Worm (Caenorhabditis elegans): Measurements from ENCODE around the gene F55H2.5.

Gene F55H2.5

DNA sequence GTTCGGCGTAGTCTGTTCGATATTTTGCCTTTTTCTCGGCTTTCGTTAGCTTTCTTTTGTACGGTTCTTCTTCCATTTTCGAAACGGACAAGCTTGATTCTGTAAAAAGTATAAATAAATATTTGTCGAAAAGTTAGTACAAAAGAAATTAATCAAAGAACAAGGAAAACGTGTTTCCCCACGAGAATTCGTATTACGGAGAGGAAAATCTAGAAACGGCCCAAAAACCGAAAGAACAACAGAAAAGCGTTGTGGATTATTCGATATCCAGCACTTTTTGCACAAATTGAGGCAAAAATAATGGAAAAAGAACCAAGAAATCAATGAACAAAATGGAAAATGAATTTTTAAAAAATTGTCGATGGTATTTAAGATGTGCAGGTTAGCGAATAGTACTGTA is 31.0 kb downstream of the F55H2.5 start, which contains the start of gene mut-7:
Gene mut-7, minus strand, starts transcription at position 101 of the 400 bp plus-strand sequence.
- TF ChIP-seq flt-1 (GFP tag; IDR thresholded peaks at IDR 0.05) = no peak
- TF ChIP-seq tab-1 (GFP tag; IDR thresholded peaks at IDR 0.05) = no peak
- no peak for TF ChIP-seq med-1 (GFP tag; optimal IDR thresholded peaks at IDR 0.05; ENCODE audit: insufficient read depth)
- TF ChIP-seq T22C8.4 (GFP tag; IDR thresholded peaks at IDR 0.05) = no peak
- TF ChIP-seq ztf-23 (GFP tag; IDR thresholded peaks at IDR 0.05) = no peak
- no peak for TF ChIP-seq ztf-29 (GFP tag; IDR thresholded peaks at IDR 0.05)
- TF ChIP-seq cog-1 (tag; optimal IDR thresholded peaks at IDR 0.05) = no peak
- TF ChIP-seq ref-1 (GFP tag; conservative IDR thresholded peaks at IDR 0.05) = no peak
- no peak for TF ChIP-seq klf-2 (GFP tag; conservative IDR thresholded peaks at IDR 0.05)

DNA sequence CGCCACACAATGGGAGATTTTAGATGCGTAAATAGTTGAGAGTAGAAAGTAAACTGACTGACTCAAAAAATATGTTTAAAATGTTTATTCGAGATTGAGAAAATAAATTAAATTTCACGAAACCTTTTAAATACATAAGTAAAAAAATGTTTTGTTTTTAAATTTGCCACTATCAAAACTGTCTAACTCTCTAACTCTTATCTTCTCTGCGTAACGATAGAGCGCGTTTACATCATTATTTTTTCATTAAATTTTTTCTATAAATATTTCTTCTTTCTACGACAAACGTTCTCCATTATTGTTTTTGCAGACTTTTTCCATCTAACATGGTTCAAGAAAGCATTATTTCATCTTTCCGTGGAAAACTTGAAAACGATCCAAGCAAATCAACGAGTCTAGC is 31.5 kb downstream of the F55H2.5 start, which contains the start of gene eif-2Balpha:
Gene eif-2Balpha, plus strand, starts transcription at position 304 of the 400 bp plus-strand sequence.
- no peak for TF ChIP-seq tab-1 (GFP tag; IDR thresholded peaks at IDR 0.05)
- TF ChIP-seq cog-1 (tag; optimal IDR thresholded peaks at IDR 0.05) = no peak
- TF ChIP-seq flt-1 (GFP tag; IDR thresholded peaks at IDR 0.05) = no peak
- no peak for TF ChIP-seq ztf-23 (GFP tag; IDR thresholded peaks at IDR 0.05)
- TF ChIP-seq klf-2 (GFP tag; conservative IDR thresholded peaks at IDR 0.05) = no peak
- TF ChIP-seq T22C8.4 (GFP tag; IDR thresholded peaks at IDR 0.05) = no peak
- no peak for TF ChIP-seq ref-1 (GFP tag; conservative IDR thresholded peaks at IDR 0.05)
- TF ChIP-seq med-1 (GFP tag; optimal IDR thresholded peaks at IDR 0.05; ENCODE audit: insufficient read depth) = no peak
- no peak for TF ChIP-seq ztf-29 (GFP tag; IDR thresholded peaks at IDR 0.05)

DNA sequence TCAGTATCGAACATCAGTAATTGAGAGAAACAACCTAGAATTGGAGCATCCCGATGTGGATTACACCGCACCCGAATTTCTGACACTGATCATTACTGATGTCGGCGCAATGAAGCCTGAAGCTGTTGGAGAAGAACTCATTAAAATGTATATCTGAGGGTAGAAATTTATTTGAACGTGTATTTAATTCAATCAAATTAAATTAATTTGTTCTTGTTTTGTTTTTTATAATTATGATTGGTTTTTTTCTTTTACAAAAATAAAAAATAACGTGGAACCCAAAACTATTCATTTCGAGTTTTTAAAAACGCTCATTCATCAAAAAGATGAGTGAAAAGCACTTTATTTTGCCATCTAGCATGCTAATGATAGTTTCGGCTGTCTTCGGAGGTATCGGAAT is 32.9 kb downstream of the F55H2.5 start, which contains the start of gene ZK1098.9:
Gene ZK1098.9, plus strand, starts transcription at position 301 of the 400 bp plus-strand sequence.
- TF ChIP-seq T22C8.4 (GFP tag; IDR thresholded peaks at IDR 0.05) = no peak
- TF ChIP-seq ztf-23 (GFP tag; IDR thresholded peaks at IDR 0.05) = no peak
- no peak for TF ChIP-seq cog-1 (tag; optimal IDR thresholded peaks at IDR 0.05)
- TF ChIP-seq med-1 (GFP tag; optimal IDR thresholded peaks at IDR 0.05; ENCODE audit: insufficient read depth) = no peak
- TF ChIP-seq klf-2 (GFP tag; conservative IDR thresholded peaks at IDR 0.05) = no peak
- no peak for TF ChIP-seq flt-1 (GFP tag; IDR thresholded peaks at IDR 0.05)
- no peak for TF ChIP-seq tab-1 (GFP tag; IDR thresholded peaks at IDR 0.05)
- no peak for TF ChIP-seq ref-1 (GFP tag; conservative IDR thresholded peaks at IDR 0.05)
- TF ChIP-seq ztf-29 (GFP tag; IDR thresholded peaks at IDR 0.05) = no peak

DNA sequence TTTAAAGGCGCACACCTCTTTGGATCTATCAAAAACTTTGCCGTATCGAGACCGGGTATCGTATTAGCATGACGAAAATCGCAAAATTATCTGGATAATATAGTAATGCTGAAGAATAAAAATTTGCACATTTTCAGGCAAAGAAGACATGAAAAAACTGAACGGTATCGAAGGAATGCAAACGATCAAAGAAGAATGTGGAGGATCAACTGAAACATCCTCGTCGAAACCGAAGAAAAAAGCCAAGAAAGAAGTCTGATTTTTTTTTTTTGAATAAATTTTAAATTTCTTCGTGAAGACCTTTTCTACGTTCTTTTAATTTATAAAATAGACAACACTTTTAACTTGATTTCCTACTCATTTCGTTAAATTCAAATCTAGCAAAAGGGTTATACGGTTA is 33.5 kb downstream of the F55H2.5 start, which contains the start of gene ZK1098.12:
Gene ZK1098.12, plus strand, starts transcription at position 301 of the 400 bp plus-strand sequence.
- TF ChIP-seq ztf-23 (GFP tag; IDR thresholded peaks at IDR 0.05) (no peak), klf-2 (GFP tag; conservative IDR thresholded peaks at IDR 0.05) (no peak), tab-1 (GFP tag; IDR thresholded peaks at IDR 0.05) (no peak), T22C8.4 (GFP tag; IDR thresholded peaks at IDR 0.05) (no peak), flt-1 (GFP tag; IDR thresholded peaks at IDR 0.05) (no peak), med-1 (GFP tag; optimal IDR thresholded peaks at IDR 0.05; ENCODE audit: insufficient read depth) (no peak), ztf-29 (GFP tag; IDR thresholded peaks at IDR 0.05) (no peak), ref-1 (GFP tag; conservative IDR thresholded peaks at IDR 0.05) (no peak), cog-1 (tag; optimal IDR thresholded peaks at IDR 0.05) (no peak)

DNA sequence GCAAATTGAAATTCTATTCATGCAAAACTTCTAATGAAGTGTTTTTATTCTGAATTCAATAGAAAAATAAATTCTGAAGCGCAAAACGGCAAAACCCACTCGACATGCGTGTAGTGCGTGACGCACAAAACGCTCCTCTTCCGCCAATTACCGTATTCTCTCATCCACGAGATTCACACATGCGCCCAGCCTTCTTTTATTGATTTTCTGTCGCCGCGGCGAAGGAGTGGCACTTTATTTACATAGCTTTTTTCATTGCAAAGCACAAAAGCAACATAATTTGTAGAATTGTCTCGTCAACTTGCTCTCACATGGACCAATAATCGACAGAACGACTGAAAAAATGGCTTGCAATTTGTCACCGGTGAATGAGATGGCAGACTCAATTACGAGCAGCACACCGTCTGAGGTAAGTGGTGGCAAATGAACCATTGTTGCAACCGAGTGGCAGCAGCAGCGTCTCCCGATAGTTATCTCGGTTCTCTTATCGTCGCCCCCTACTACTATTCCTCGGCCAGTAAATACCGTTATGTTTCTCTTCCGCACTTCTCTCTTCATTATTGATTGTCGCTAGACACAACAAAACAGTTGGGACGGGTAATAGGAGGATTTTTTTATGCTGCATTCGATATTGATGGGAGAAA is 34.9 kb downstream of the F55H2.5 start, which contains the start of gene unc-16:
Gene unc-16, plus strand, starts transcription at position 243 of the 644 bp plus-strand sequence.
- TF ChIP-seq ztf-23 (GFP tag; IDR thresholded peaks at IDR 0.05) (peak; percentile 70), cog-1 (tag; optimal IDR thresholded peaks at IDR 0.05) (peak; percentile 47), klf-2 (GFP tag; conservative IDR thresholded peaks at IDR 0.05) (no peak), T22C8.4 (GFP tag; IDR thresholded peaks at IDR 0.05) (peak; percentile 90), flt-1 (GFP tag; IDR thresholded peaks at IDR 0.05) (0 out of 2 replicates have a peak, but pooled peaks have one; percentile 63), tab-1 (GFP tag; IDR thresholded peaks at IDR 0.05) (no peak)

DNA sequence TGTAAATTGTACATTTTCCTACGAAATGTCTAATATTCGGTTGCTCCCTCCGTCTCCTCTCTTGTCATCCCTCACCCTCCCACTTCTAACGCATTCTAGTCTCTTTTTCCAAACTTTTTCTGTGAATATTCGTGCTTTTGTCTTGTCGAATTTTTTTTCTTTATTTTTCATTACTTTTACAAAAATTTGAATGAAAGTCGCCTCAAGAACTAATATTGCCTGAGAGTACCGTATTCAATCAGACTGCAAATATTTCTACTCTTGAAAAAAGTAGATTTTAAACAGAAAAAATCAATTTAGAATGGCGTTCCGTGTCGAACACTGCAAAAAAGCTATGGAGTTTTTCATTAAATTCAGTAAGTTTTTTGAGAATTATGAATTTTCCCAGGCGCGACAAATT is 45.0 kb downstream of the F55H2.5 start, which contains the start of gene ZK1098.11:
Gene ZK1098.11, plus strand, starts transcription at position 301 of the 400 bp plus-strand sequence.
- TF ChIP-seq flt-1 (GFP tag; IDR thresholded peaks at IDR 0.05) (no peak), med-1 (GFP tag; optimal IDR thresholded peaks at IDR 0.05; ENCODE audit: insufficient read depth) (no peak), ref-1 (GFP tag; conservative IDR thresholded peaks at IDR 0.05) (no peak), tab-1 (GFP tag; IDR thresholded peaks at IDR 0.05) (no peak), ztf-23 (GFP tag; IDR thresholded peaks at IDR 0.05) (no peak), klf-2 (GFP tag; conservative IDR thresholded peaks at IDR 0.05) (no peak)

DNA sequence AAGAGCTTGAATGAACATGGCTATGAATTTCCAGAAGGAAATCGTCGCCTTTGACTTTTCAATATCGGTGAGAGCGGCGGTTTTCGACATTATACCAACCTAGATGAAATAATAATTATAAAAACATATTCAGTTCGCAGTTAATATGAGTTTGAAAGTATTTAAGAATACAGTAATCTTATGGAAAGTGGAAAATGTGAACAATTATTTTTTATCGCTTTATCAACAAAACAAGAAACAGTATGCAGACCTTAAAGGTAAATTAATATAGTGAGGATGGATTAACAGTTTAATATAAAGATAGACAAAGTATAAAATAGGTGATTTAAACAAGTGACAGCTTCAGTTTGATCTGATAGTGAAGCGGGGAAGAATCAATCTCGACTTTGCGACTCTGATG is 47.2 kb downstream of the F55H2.5 start, which contains the start of gene C48B4.6:
Gene C48B4.6, minus strand, starts transcription at position 101 of the 400 bp plus-strand sequence.
- TF ChIP-seq cog-1 (tag; optimal IDR thresholded peaks at IDR 0.05) = no peak
- no peak for TF ChIP-seq ztf-29 (GFP tag; IDR thresholded peaks at IDR 0.05)
- TF ChIP-seq T22C8.4 (GFP tag; IDR thresholded peaks at IDR 0.05) = no peak
- TF ChIP-seq ztf-23 (GFP tag; IDR thresholded peaks at IDR 0.05) = no peak
- TF ChIP-seq ref-1 (GFP tag; conservative IDR thresholded peaks at IDR 0.05) = no peak
- TF ChIP-seq med-1 (GFP tag; optimal IDR thresholded peaks at IDR 0.05; ENCODE audit: insufficient read depth) = no peak
- no peak for TF ChIP-seq flt-1 (GFP tag; IDR thresholded peaks at IDR 0.05)
- no peak for TF ChIP-seq tab-1 (GFP tag; IDR thresholded peaks at IDR 0.05)
- no peak for TF ChIP-seq klf-2 (GFP tag; conservative IDR thresholded peaks at IDR 0.05)

DNA sequence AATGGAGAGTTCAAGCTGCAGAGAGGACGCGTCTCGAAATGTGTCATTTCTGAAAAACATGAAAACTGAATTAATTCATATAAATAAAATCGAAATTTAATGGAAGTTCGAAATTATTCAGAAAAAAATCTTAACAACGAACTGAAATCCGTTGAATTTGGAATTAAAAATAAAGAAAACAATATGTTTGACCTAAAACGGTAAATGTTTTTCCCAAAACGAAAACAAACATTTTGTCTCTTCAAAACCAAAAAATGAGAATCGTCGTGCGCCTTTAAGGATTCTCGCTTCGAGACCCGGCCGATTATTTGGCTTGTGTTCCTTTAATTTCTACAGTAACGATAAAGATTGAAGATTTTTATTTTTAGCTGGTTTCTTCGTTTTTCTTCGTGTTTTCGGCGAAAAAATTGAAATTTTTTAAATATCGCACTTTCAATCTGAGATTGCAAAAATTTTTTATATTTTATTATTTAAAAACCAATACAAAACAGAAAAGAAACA is 48.2 kb downstream of the F55H2.5 start, which contains the start of gene C48B4.7:
Gene C48B4.7, minus strand, starts transcription at position 51 of the 501 bp plus-strand sequence.
- no peak for TF ChIP-seq T22C8.4 (GFP tag; IDR thresholded peaks at IDR 0.05)
- TF ChIP-seq cog-1 (tag; optimal IDR thresholded peaks at IDR 0.05) = no peak

DNA sequence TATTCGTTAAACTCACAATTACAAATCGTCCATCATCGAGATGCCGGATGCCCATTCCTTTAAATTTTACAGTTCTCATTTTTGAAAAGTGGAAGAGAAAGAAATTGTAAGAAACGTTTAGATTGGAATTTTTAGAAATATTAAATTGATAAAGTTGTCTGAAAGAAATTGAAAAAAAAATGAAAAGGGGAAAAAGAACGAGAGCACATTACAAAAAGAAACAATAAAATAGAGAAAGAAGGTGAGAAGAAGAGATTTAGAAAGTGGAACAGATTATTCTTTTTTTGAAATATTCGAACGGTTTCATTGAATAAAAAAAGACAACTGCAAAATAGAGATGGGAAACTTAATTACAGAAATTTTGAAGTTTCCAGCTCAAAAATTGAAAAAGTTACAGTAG is 49.9 kb downstream of the F55H2.5 start, which contains the start of gene C48B4.8:
Gene C48B4.8, minus strand, starts transcription at position 101 of the 400 bp plus-strand sequence.
- TF ChIP-seq ztf-23 (GFP tag; IDR thresholded peaks at IDR 0.05) (no peak), med-1 (GFP tag; optimal IDR thresholded peaks at IDR 0.05; ENCODE audit: insufficient read depth) (no peak), T22C8.4 (GFP tag; IDR thresholded peaks at IDR 0.05) (no peak), ref-1 (GFP tag; conservative IDR thresholded peaks at IDR 0.05) (no peak), tab-1 (GFP tag; IDR thresholded peaks at IDR 0.05) (no peak), klf-2 (GFP tag; conservative IDR thresholded peaks at IDR 0.05) (no peak), flt-1 (GFP tag; IDR thresholded peaks at IDR 0.05) (no peak), cog-1 (tag; optimal IDR thresholded peaks at IDR 0.05) (no peak), ztf-29 (GFP tag; IDR thresholded peaks at IDR 0.05) (no peak)
